Worm (Caenorhabditis elegans): ENCODE data around the gene vti-1.

Gene vti-1

DNA sequence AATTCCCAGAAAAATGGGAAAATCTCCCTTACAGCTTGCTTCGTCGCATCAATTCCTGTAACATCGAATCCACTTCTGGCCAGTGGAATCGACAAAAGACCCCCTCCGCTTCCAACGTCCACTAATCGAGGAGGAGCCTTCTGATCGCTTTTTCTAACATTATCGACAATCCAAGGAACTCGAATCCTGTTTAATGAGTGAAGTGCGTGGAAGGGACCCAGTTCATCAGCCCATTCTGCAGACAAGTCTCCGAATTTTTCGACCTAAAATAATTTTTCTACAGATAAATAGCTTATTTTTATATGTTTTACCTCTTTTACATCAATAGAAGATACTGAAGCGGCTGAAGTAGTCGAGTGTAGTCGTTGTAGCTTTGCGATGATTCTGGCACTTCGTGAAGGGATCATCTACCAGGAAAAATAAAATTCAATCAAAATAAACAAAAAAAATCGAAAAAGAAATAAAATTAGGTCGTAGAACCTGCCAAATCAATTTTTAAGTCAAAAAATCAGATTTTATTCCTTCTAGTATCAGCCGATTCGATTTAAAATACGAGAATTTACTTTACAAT lies 29.5 kb upstream of the vti-1 start, which contains the start of gene coq-3 (continued):
- TF ChIP-seq dpl-1 (GFP tag; optimal IDR thresholded peaks at IDR 0.05) (no peak), fkh-3 (tag; optimal IDR thresholded peaks at IDR 0.05) (no peak), attf-6 (GFP tag; IDR thresholded peaks at IDR 0.05) (peak; percentile 71), chd-7 (tag; optimal IDR thresholded peaks at IDR 0.05) (no peak), ZK185.1 (tag; optimal IDR thresholded peaks at IDR 0.05; ENCODE audit: poor library complexity, severe bottlenecking) (no peak), F57A8.1 (GFP tag; optimal IDR thresholded peaks at IDR 0.05) (no peak), repo-1 (tag; optimal IDR thresholded peaks at IDR 0.05) (peak; percentile 46), snpc-3.4 (tag; optimal IDR thresholded peaks at IDR 0.05) (no peak), let-526 (GFP tag; IDR thresholded peaks at IDR 0.05) (no peak), hlh-26 (GFP tag; conservative IDR thresholded peaks at IDR 0.05) (no peak), mcd-1 (GFP tag; IDR thresholded peaks at IDR 0.05) (0 out of 2 replicates have a peak, but pooled peaks have one; percentile 6)

DNA sequence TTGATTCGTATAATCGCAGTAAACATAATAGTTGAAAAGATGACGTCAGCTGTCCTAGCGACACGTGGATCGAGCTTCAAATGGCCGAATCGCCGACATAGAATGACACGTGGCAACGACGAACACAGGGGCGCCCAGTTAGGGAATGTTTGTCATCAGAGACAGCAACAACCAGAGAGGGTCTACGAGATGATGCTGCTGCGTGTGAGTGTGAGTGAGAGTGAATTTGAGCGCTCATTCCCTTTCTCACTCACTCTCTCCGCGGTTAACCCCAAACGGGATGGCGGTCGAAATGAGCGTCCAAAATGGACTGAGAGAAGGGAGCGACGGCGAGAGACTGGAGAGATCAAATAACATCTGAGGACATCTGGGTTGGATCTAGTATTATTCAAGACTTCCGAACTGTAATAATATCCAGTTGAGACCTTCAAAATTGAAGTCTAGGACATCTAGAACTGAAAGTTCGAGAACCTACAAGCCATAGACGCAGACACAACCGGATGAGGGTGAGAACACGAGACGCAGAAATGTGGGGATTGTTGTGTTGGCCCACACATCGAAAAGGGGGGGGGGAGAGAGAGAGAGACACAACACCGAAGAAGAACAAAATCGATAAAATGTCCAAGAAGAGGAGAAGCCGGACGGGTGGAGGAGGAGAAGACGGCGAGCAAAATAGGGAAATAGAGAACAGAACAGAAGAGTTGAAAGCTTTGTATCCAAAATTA lies 27.6 kb upstream of the vti-1 start:
- TF ChIP-seq hsf-1 (GFP tag; IDR thresholded peaks at IDR 0.05), result peak; percentile 54; the same call in 1 of the 2 replicates
- TF ChIP-seq ztf-26 (tag; optimal IDR thresholded peaks at IDR 0.05), result peak; percentile 43
- TF ChIP-seq let-607 (tag; optimal IDR thresholded peaks at IDR 0.05), result peak; percentile 75 to 88
- TF ChIP-seq egl-18 (GFP tag; IDR thresholded peaks at IDR 0.05), result no peak
- 0 out of 2 replicates have a peak, but pooled peaks have one; percentile 6 for TF ChIP-seq pbrm-1 (GFP tag; IDR thresholded peaks at IDR 0.05)
- TF ChIP-seq F37B4.10 (GFP tag; IDR thresholded peaks at IDR 0.05), result 0 out of 2 replicates have a peak, but pooled peaks have one; percentile 36
- TF ChIP-seq bed-2 (GFP tag; IDR thresholded peaks at IDR 0.05), result no peak
- TF ChIP-seq T07F8.4 (tag; optimal IDR thresholded peaks at IDR 0.05), result no peak
- TF ChIP-seq lin-40 (tag; optimal IDR thresholded peaks at IDR 0.05), result peak; percentile 45
- no peak for TF ChIP-seq rec-8 (tag; optimal IDR thresholded peaks at IDR 0.05)
- peak; percentile 34 for TF ChIP-seq ama-1 (optimal IDR thresholded peaks at IDR 0.05)
- TF ChIP-seq ama-1 (GFP tag; optimal IDR thresholded peaks at IDR 0.05), result no peak
- TF ChIP-seq nfyb-1 (GFP tag; IDR thresholded peaks at IDR 0.05), result 0 out of 2 replicates have a peak, but pooled peaks have one; percentile 30
- TF ChIP-seq lir-1 (GFP tag; conservative IDR thresholded peaks at IDR 0.05), result peak; percentile 39; the same call in 1 of the 2 replicates
- TF ChIP-seq lin-54 (GFP tag; optimal IDR thresholded peaks at IDR 0.05), result no peak
- peak; percentile 50 for TF ChIP-seq ztf-18 (tag; optimal IDR thresholded peaks at IDR 0.05)
- no peak for TF ChIP-seq ztf-22 (GFP tag; optimal IDR thresholded peaks at IDR 0.05)
- TF ChIP-seq B0336.3 (GFP tag; IDR thresholded peaks at IDR 0.05), result 0 out of 2 replicates have a peak, but pooled peaks have one; percentile 26
- no peak for TF ChIP-seq akir-1 (GFP tag; optimal IDR thresholded peaks at IDR 0.05)
- TF ChIP-seq snpc-4 (GFP tag; optimal IDR thresholded peaks at IDR 0.05), result peak; percentile 15
- peak in 1 of 4 experiments; percentile 3 for TF ChIP-seq snpc-4 (tag; optimal IDR thresholded peaks at IDR 0.05)
- peak; percentile 38 for TF ChIP-seq nhr-90 (tag; optimal IDR thresholded peaks at IDR 0.05)
- peak; percentile 48; the same call in 1 of the 2 replicates for TF ChIP-seq hmg-1.2 (GFP tag; IDR thresholded peaks at IDR 0.05)
- TF ChIP-seq zfh-2 (GFP tag; conservative IDR thresholded peaks at IDR 0.05), result peak; percentile 51; the same call in 1 of the 2 replicates
- no peak for TF ChIP-seq madf-6 (GFP tag; IDR thresholded peaks at IDR 0.05)
- peak; percentile 66 for TF ChIP-seq K12H6.12 (tag; optimal IDR thresholded peaks at IDR 0.05)
- TF ChIP-seq unc-62 (GFP tag; optimal IDR thresholded peaks at IDR 0.05), result no peak
- TF ChIP-seq lin-35 (GFP tag; optimal IDR thresholded peaks at IDR 0.05), result peak in 1 of 3 experiments; percentile 13
- TF ChIP-seq ceh-100 (GFP tag; IDR thresholded peaks at IDR 0.05), result no peak; the same call in 1 of the 2 replicates
- peak; percentile 64 for TF ChIP-seq nhr-80 (tag; optimal IDR thresholded peaks at IDR 0.05)
- 0 out of 2 replicates have a peak, but pooled peaks have one; percentile 23 for TF ChIP-seq attf-3 (GFP tag; conservative IDR thresholded peaks at IDR 0.05)
- peak; percentile 17 for TF ChIP-seq atf-7 (tag; optimal IDR thresholded peaks at IDR 0.05)
- 0 out of 2 replicates have a peak, but pooled peaks have one; percentile 10 for TF ChIP-seq egrh-3 (GFP tag; IDR thresholded peaks at IDR 0.05)
- no peak for TF ChIP-seq hlh-26 (GFP tag; conservative IDR thresholded peaks at IDR 0.05)
- no peak for TF ChIP-seq athp-1 (tag; optimal IDR thresholded peaks at IDR 0.05)

Measured in whole organism, young adult.